Worm (Caenorhabditis elegans) whole organism, L4 larva: ENCODE data around the gene rab-19.

Source experiments
- D1046.2 ChIP-seq: fragments of 200-800 bp; sonication (Bioruptor generic); IDR thresholded peaks from 2 replicates; pipeline ENCODE4 v1.3.6; 2022; ENCODE audit warnings: missing genetic modification characterization, missing compliant biosample characterization
- F26F4.8 ChIP-seq: fragments of 200-800 bp; sonication (Bioruptor generic); conservative IDR thresholded peaks from 2 replicates; pipeline ENCODE4 v1.3.6; 2022; ENCODE audit warnings: missing genetic modification characterization, missing compliant biosample characterization
- F44E2.7 ChIP-seq: fragments of 200-800 bp; sonication (Bioruptor generic); IDR thresholded peaks from 2 replicates; pipeline ENCODE4 v2.1.2; 2022; ENCODE audit warnings: missing genetic modification characterization, missing compliant biosample characterization
- R02D3.7 ChIP-seq: fragments of 150-350 bp; sonication (generic microtip); optimal IDR thresholded peaks from 3 replicates; lab custom pipeline; 2014; ENCODE audit warnings: missing biosample characterization, missing genetic modification characterization
- T26A8.4 ChIP-seq: fragments of 200-800 bp; sonication (Bioruptor generic); IDR thresholded peaks from 2 replicates; pipeline ENCODE4 v1.3.6; 2022; ENCODE audit warnings: missing genetic modification characterization, missing compliant biosample characterization
- Y48G9A.11 ChIP-seq: fragments of 200-800 bp; sonication (Bioruptor generic); IDR thresholded peaks from 2 replicates; pipeline ENCODE4 v1.3.6; 2022; ENCODE audit warnings: missing genetic modification reagents, missing genetic modification characterization, missing compliant biosample characterization
- Y75B8A.6 ChIP-seq: fragments of 200-800 bp; sonication (Bioruptor generic); IDR thresholded peaks from 2 replicates; pipeline ENCODE4 v1.3.6; 2022; ENCODE audit warnings: missing genetic modification reagents, missing genetic modification characterization, missing compliant biosample characterization
- aha-1 ChIP-seq: fragments of 150-350 bp; peaks from one replicate; lab custom pipeline; 2014; ENCODE audit warnings: missing biosample characterization, missing genetic modification characterization
- aly-2 ChIP-seq: sonication (generic microtip); optimal IDR thresholded peaks from 2 replicates; lab custom pipeline; 2018; ENCODE audit warnings: missing biosample characterization, missing genetic modification characterization
- ama-1 ChIP-seq: fragments of 150-350 bp; optimal IDR thresholded peaks from 2 replicates; lab custom pipeline; 2014; ENCODE audit warnings: inconsistent platforms, mixed read lengths
- cey-2 ChIP-seq: sonication (generic microtip); optimal IDR thresholded peaks from 3 replicates; lab custom pipeline; 2017; ENCODE audit warnings: missing genetic modification characterization, mild to moderate bottlenecking, missing compliant biosample characterization, antibody characterized with exemption, borderline replicate concordance; ENCODE audit not compliant: insufficient read depth
- daf-12 ChIP-seq: fragments of 150-350 bp; optimal IDR thresholded peaks from 2 replicates; lab custom pipeline; 2014; ENCODE audit warnings: missing biosample characterization, missing genetic modification reagents, missing genetic modification characterization
- daf-19 ChIP-seq: fragments of 200-800 bp; sonication (Bioruptor generic); conservative IDR thresholded peaks from 2 replicates; pipeline ENCODE4 v1.3.6; 2022; ENCODE audit warnings: missing genetic modification characterization, missing compliant biosample characterization
- dmd-6 ChIP-seq: fragments of 200-800 bp; sonication (Bioruptor generic); IDR thresholded peaks from 2 replicates; pipeline ENCODE4 v1.3.6; 2022; ENCODE audit warnings: missing genetic modification reagents, missing genetic modification characterization, missing compliant biosample characterization
- dpl-1 ChIP-seq: fragments of 150-350 bp; optimal IDR thresholded peaks from 2 replicates; lab custom pipeline; 2014; ENCODE audit warnings: missing biosample characterization, missing genetic modification reagents, missing genetic modification characterization
- duxl-1 ChIP-seq: sonication (generic microtip); optimal IDR thresholded peaks from 2 replicates; lab custom pipeline; 2016; ENCODE audit warnings: mild to moderate bottlenecking, missing genetic modification characterization, moderate library complexity, missing compliant biosample characterization; ENCODE audit not compliant: poor library complexity
- dve-1 ChIP-seq: sonication (generic microtip); optimal IDR thresholded peaks from 2 replicates; lab custom pipeline; 2017; ENCODE audit warnings: antibody characterized with exemption, mild to moderate bottlenecking, missing genetic modification characterization, missing compliant biosample characterization; ENCODE audit not compliant: insufficient read depth
- egl-27 ChIP-seq: sonication (generic microtip); optimal IDR thresholded peaks from 3 replicates; lab custom pipeline; 2017; ENCODE audit warnings: missing biosample characterization, missing genetic modification reagents, missing genetic modification characterization
- fkh-10 ChIP-seq: fragments of 150-350 bp; optimal IDR thresholded peaks from 2 replicates; lab custom pipeline; 2014; ENCODE audit warnings: missing biosample characterization, missing genetic modification reagents, missing genetic modification characterization
- fos-1 ChIP-seq: fragments of 150-350 bp; optimal IDR thresholded peaks from 2 replicates; lab custom pipeline; 2014; ENCODE audit warnings: missing biosample characterization, missing genetic modification characterization
- gei-8 ChIP-seq: fragments of 200-800 bp; sonication (Bioruptor generic); optimal IDR thresholded peaks from 2 replicates; lab custom pipeline; 2018; ENCODE audit warnings: mild to moderate bottlenecking, missing genetic modification characterization, missing compliant biosample characterization
- hlh-11 ChIP-seq: fragments of 200-800 bp; sonication (Bioruptor generic); optimal IDR thresholded peaks from 2 replicates; lab custom pipeline; 2018; ENCODE audit warnings: mild to moderate bottlenecking, missing genetic modification characterization, missing compliant biosample characterization
- lim-7 ChIP-seq: fragments of 200-800 bp; sonication (Bioruptor generic); IDR thresholded peaks from 2 replicates; pipeline ENCODE4 v1.3.6; 2022; ENCODE audit warnings: missing genetic modification characterization, missing compliant biosample characterization
- lin-1 ChIP-seq: fragments of 200-800 bp; sonication (Bioruptor generic); IDR thresholded peaks from 2 replicates; pipeline ENCODE4 v1.3.6; 2022; ENCODE audit warnings: missing genetic modification reagents, missing genetic modification characterization, missing compliant biosample characterization
- lin-29 ChIP-seq: fragments of 200-800 bp; sonication (Bioruptor generic); IDR thresholded peaks from 2 replicates; pipeline ENCODE4 v1.3.6; 2022; ENCODE audit warnings: missing genetic modification reagents, missing genetic modification characterization, missing compliant biosample characterization
- lin-39 ChIP-seq: fragments of 150-350 bp; optimal IDR thresholded peaks from 2 replicates; lab custom pipeline; 2014; ENCODE audit warnings: missing biosample characterization, missing genetic modification reagents, missing genetic modification characterization
- madf-5 ChIP-seq, 2 experiments: fragments of 200-800 bp; sonication (Bioruptor generic); IDR thresholded peaks; 2 replicates each; pipeline ENCODE4 v1.3.6; 2022; ENCODE audit warnings: missing compliant biosample characterization in 2 of 2, missing genetic modification characterization in 2 of 2
- mep-1 ChIP-seq: fragments of 150-350 bp; sonication (generic microtip); optimal IDR thresholded peaks from 3 replicates; lab custom pipeline; 2014; ENCODE audit warnings: missing biosample characterization, missing genetic modification characterization
- mxl-2 ChIP-seq: fragments of 200-800 bp; sonication (Bioruptor generic); conservative IDR thresholded peaks from 2 replicates; pipeline ENCODE4 v1.3.6; 2022; ENCODE audit warnings: missing genetic modification reagents, missing genetic modification characterization, missing compliant biosample characterization
- mxl-3 ChIP-seq: fragments of 200-800 bp; sonication (Bioruptor generic); optimal IDR thresholded peaks from 2 replicates; lab custom pipeline; 2018; ENCODE audit warnings: mild to moderate bottlenecking, missing genetic modification characterization, missing compliant biosample characterization
- nhr-10 ChIP-seq: fragments of 150-350 bp; optimal IDR thresholded peaks from 2 replicates; lab custom pipeline; 2014; ENCODE audit warnings: missing biosample characterization, missing genetic modification characterization
- nhr-25 ChIP-seq: sonication (generic microtip); optimal IDR thresholded peaks from 2 replicates; lab custom pipeline; 2017; ENCODE audit warnings: missing genetic modification characterization, mild to moderate bottlenecking, missing compliant biosample characterization, antibody characterized with exemption, moderate library complexity, borderline replicate concordance; ENCODE audit not compliant: insufficient read depth
- nhr-28 ChIP-seq: fragments of 150-350 bp; optimal IDR thresholded peaks from 2 replicates; lab custom pipeline; 2014; ENCODE audit warnings: missing biosample characterization, missing genetic modification characterization
- nhr-41 ChIP-seq: fragments of 200-800 bp; sonication (Bioruptor generic); IDR thresholded peaks from 2 replicates; pipeline ENCODE4 v1.3.6; 2022; ENCODE audit warnings: missing genetic modification reagents, missing genetic modification characterization, missing compliant biosample characterization
- nhr-42 ChIP-seq: fragments of 200-800 bp; sonication (Bioruptor generic); IDR thresholded peaks from 2 replicates; pipeline ENCODE4 v1.3.6; 2022; ENCODE audit warnings: missing genetic modification characterization, missing compliant biosample characterization
- nhr-48 ChIP-seq: sonication (generic microtip); optimal IDR thresholded peaks from 2 replicates; lab custom pipeline; 2016; ENCODE audit warnings: mild to moderate bottlenecking, missing genetic modification characterization, missing compliant biosample characterization
- nhr-6 ChIP-seq: fragments of 150-350 bp; optimal IDR thresholded peaks from 2 replicates; lab custom pipeline; 2014; ENCODE audit warnings: missing biosample characterization, missing genetic modification characterization
- nhr-76 ChIP-seq: fragments of 150-350 bp; optimal IDR thresholded peaks from 2 replicates; lab custom pipeline; 2014; ENCODE audit warnings: missing biosample characterization, missing genetic modification characterization
- nhr-77 ChIP-seq: fragments of 150-350 bp; optimal IDR thresholded peaks from 2 replicates; lab custom pipeline; 2014; ENCODE audit warnings: missing biosample characterization, missing genetic modification characterization
- pha-4 ChIP-seq, 2 experiments: fragments of 150-350 bp in 1 of 2; fragments of 200-800 bp in 1 of 2; sonication (Bioruptor generic) in 1 of 2; IDR thresholded peaks in 1 of 2; optimal IDR thresholded peaks in 1 of 2; 2 replicates each; pipeline versions ENCODE4 v1.3.6 to Lab custom; 2014 to 2022; ENCODE audit warnings: missing genetic modification characterization in 2 of 2, missing genetic modification reagents in 2 of 2, missing biosample characterization in 1 of 2, missing compliant biosample characterization in 1 of 2
- php-3 ChIP-seq: fragments of 200-800 bp; sonication (Bioruptor generic); IDR thresholded peaks from 2 replicates; pipeline ENCODE4 v1.3.6; 2022; ENCODE audit warnings: missing genetic modification reagents, missing genetic modification characterization, missing compliant biosample characterization
- pqm-1 ChIP-seq: sonication (generic microtip); optimal IDR thresholded peaks from 2 replicates; lab custom pipeline; 2017; ENCODE audit warnings: missing biosample characterization, missing genetic modification characterization
- rbr-2 ChIP-seq: sonication (generic microtip); optimal IDR thresholded peaks from 2 replicates; lab custom pipeline; 2016; ENCODE audit warnings: missing genotype, missing genetic modification characterization, missing compliant biosample characterization
- set-16 ChIP-seq: fragments of 200-800 bp; sonication (Bioruptor generic); IDR thresholded peaks from 2 replicates; pipeline ENCODE4 v1.3.6; 2022; ENCODE audit warnings: missing genetic modification reagents, missing genetic modification characterization, missing compliant biosample characterization
- snpc-1.2 ChIP-seq: fragments of 200-800 bp; sonication (Bioruptor generic); IDR thresholded peaks from 2 replicates; pipeline ENCODE4 v1.3.6; 2022; ENCODE audit warnings: missing genetic modification reagents, missing genetic modification characterization, missing compliant biosample characterization
- tra-1 ChIP-seq: fragments of 200-800 bp; sonication (Bioruptor generic); IDR thresholded peaks from 2 replicates; pipeline ENCODE4 v1.3.6; 2022; ENCODE audit warnings: missing genetic modification reagents, missing genetic modification characterization, missing compliant biosample characterization
- unc-39 ChIP-seq: sonication (generic microtip); optimal IDR thresholded peaks from 2 replicates; lab custom pipeline; 2017; ENCODE audit warnings: missing biosample characterization, missing genetic modification characterization
- unc-62 ChIP-seq, 3 experiments: fragments of 150-350 bp in 1 of 3; sonication (generic microtip); optimal IDR thresholded peaks in 2 of 3; peaks in 1 of 3; 1 replicate in 1 of 3; 2 replicates in 2 of 3; lab custom pipeline; 2014 to 2017; ENCODE audit warnings: missing biosample characterization in 3 of 3, missing genetic modification characterization in 3 of 3, missing genetic modification reagents in 3 of 3, missing genotype in 1 of 3
- vab-7 ChIP-seq: fragments of 200-800 bp; sonication (Bioruptor generic); IDR thresholded peaks from 2 replicates; pipeline ENCODE4 v1.3.6; 2022; ENCODE audit warnings: missing genetic modification reagents, missing genetic modification characterization, missing compliant biosample characterization
- zfp-2 ChIP-seq: sonication (generic microtip); optimal IDR thresholded peaks from 2 replicates; lab custom pipeline; 2016; ENCODE audit warnings: mild to moderate bottlenecking, missing genetic modification characterization, missing compliant biosample characterization
- ztf-11 ChIP-seq: fragments of 150-350 bp; optimal IDR thresholded peaks from 2 replicates; lab custom pipeline; 2014; ENCODE audit warnings: missing biosample characterization, missing genetic modification characterization

The rab-19 gene

ce11 chrIV:13388779-13389178 lies 4.6 kb upstream of the rab-19 start (continued):
- TF ChIP-seq unc-39 (tag; lab: Kevin White, UChicago) (no peak), dve-1 (no peak), php-3 (no peak), mxl-3 (GFP tag; lab: Kevin White, UChicago) (no peak), T26A8.4 (GFP tag; lab: Robert Waterston, UW) (peak; percentile 69), tra-1 (GFP tag; lab: Robert Waterston, UW) (no peak), nhr-41 (GFP tag; lab: Robert Waterston, UW) (no peak), Y75B8A.6 (GFP tag; lab: Robert Waterston, UW) (no peak), gei-8 (GFP tag; lab: Kevin White, UChicago) (no peak), nhr-77 (tag; lab: Kevin White, UChicago) (peak; percentile 60), egl-27 (tag; lab: Kevin White, UChicago) (no peak), lin-1 (GFP tag; lab: Robert Waterston, UW) (peak; percentile 55; the same call in 1 of the 2 replicates), fkh-10 (GFP tag; lab: Kevin White, UChicago) (no peak), zfp-2 (no peak), set-16 (GFP tag; lab: Robert Waterston, UW) (no peak), nhr-25 (tag; lab: Kevin White, UChicago) (no peak), D1046.2 (GFP tag; lab: Robert Waterston, UW) (no peak), dpl-1 (GFP tag; lab: Kevin White, UChicago) (no peak), Y48G9A.11 (GFP tag; lab: Robert Waterston, UW) (no peak), mep-1 (tag; lab: Kevin White, UChicago) (peak; percentile 83), nhr-42 (GFP tag; lab: Robert Waterston, UW) (peak; percentile 39; the same call in 1 of the 2 replicates), mxl-2 (GFP tag; lab: Robert Waterston, UW) (peak; percentile 54), daf-19 (peak; percentile 81), R02D3.7 (tag; lab: Kevin White, UChicago) (peak; percentile 33), lin-39 (tag; lab: Kevin White, UChicago) (no peak), lim-7 (GFP tag; lab: Robert Waterston, UW) (no peak), lin-29 (GFP tag; lab: Robert Waterston, UW) (no peak), F44E2.7 (no peak), dmd-6 (GFP tag; lab: Robert Waterston, UW) (peak; percentile 30; the same call in 1 of the 2 replicates), unc-62 (GFP tag; optimal IDR thresholded peaks at IDR 0.05 in 1 of 2; lab: Kevin White, UChicago) (peak in 1 of 2 experiments; percentile 81), unc-62 (tag; optimal IDR thresholded peaks at IDR 0.05; lab: Kevin White, UChicago) (no peak), nhr-28 (tag; lab: Kevin White, UChicago) (peak; percentile 32), hlh-11 (tag; lab: Kevin White, UChicago) (peak; percentile 39), ama-1 (lab: Kevin White, UChicago) (peak; percentile 94), fos-1 (tag; lab: Kevin White, UChicago) (no peak), aha-1 (peak; percentile 95), cey-2 (tag; lab: Kevin White, UChicago) (no peak), nhr-6 (no peak), snpc-1.2 (GFP tag; lab: Robert Waterston, UW) (no peak), madf-5 (GFP tag; IDR thresholded peaks at IDR 0.05; lab: Robert Waterston, UW) (no peak), vab-7 (GFP tag; lab: Robert Waterston, UW) (no peak), pha-4 (GFP tag; IDR thresholded peaks at IDR 0.05; lab: Robert Waterston, UW) (peak; percentile 42; the same call in 1 of the 2 replicates), pha-4 (tag; optimal IDR thresholded peaks at IDR 0.05; lab: Kevin White, UChicago) (no peak), duxl-1 (peak; percentile 5), daf-12 (no peak), ztf-11 (tag; lab: Kevin White, UChicago) (no peak), nhr-76 (tag; lab: Kevin White, UChicago) (no peak), nhr-10 (tag; lab: Kevin White, UChicago) (peak; percentile 90), F26F4.8 (no peak), pqm-1 (tag; lab: Kevin White, UChicago) (no peak), nhr-48 (peak; percentile 56), rbr-2 (tag; lab: Kevin White, UChicago) (no peak), aly-2 (tag; lab: Kevin White, UChicago) (no peak)
